Fruit fly (Drosophila melanogaster): ENCODE results near the gene Paf-AHalpha.

The Paf-AHalpha gene

DNA sequence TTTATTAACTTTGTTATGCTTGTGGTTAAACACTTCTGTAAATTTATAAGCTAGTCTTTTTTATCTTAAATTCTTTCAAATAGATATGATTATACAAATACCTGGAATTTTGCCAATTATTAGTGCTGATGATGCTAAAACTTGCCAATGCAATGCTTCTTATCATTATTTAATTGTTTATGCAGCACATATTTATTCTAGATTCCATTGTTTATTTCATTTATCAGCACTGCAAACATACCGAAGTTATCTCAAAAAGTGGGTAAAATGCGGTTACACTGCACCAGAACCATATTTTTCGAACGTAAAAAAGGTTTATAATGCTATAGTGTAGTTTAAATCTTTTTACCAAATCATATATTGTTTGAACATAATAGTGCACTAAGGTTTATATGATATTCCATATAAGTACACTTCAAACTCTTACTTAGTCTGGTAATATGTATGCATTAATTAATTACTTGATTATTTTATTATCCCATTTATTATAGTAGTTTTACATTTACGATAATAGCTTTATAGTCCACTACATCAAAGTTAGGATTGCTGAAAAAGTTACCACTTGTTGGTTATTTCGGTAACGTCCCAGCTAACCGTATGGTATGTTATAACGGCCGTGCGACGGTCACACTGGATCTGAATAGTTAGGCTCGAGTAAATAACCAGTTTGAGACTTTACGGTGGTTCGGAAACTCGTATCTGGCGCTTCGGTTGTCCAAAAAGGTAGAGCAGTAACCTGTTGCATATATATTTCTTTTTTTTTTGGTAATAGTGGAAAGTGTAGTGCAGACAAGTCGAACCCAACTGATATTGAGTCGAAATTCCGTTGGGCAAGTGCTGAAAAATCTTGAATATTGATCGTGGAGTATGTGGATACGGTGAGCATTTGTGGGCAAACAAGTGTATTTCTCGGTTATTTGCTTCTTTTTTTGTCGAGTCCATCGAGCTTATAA, 3.1 kb upstream of the Paf-AHalpha start, which contains the start of gene Rhp (continued):
- no peak for TF ChIP-seq net (GFP tag; optimal IDR thresholded peaks at IDR 0.05)
- peak; percentile 52 for TF ChIP-seq CG3919 (GFP tag; optimal IDR thresholded peaks at IDR 0.05)
- no peak for TF ChIP-seq CG15336 (GFP tag; IDR thresholded peaks at IDR 0.05)
- peak; percentile 79 for TF ChIP-seq CG6808 (GFP tag; optimal IDR thresholded peaks at IDR 0.05)
- TF ChIP-seq CG10631 (GFP tag; optimal IDR thresholded peaks at IDR 0.05) = peak; percentile 72
- TF ChIP-seq Ets21C (GFP tag; optimal IDR thresholded peaks at IDR 0.05) = no peak
- TF ChIP-seq CG11294 (GFP tag; IDR thresholded peaks at IDR 0.05) = no peak
- TF ChIP-seq dsx (GFP tag; optimal IDR thresholded peaks at IDR 0.05; ENCODE audit: poor library complexity, severe bottlenecking) = peak; percentile 47
- peak in 1 of 2 experiments; percentile 65 for TF ChIP-seq ss (GFP tag; optimal IDR thresholded peaks at IDR 0.05)
- no peak for TF ChIP-seq CG32006 (GFP tag; optimal IDR thresholded peaks at IDR 0.05)

DNA sequence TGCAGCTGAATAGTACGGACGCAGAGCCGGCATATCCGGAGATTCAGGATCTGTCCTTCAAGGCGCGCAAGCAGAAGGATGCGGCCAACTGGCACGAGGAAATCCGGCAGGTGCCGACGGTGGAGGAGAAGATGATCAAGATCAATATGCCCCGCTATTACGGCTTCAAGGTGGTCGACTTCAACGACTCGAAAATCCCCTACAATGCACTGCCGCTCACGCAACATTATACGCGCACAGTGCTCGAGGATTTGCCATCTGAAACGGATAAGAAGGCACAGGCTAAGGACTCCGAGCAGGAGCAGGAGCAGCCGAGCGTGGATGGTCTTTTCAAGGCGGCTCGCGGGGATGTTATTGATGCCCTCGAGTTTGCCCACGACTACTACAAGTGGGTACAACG, 859 bp upstream of the Paf-AHalpha start:
- TF ChIP-seq CG1621 (tag; optimal IDR thresholded peaks at IDR 0.05) (peak; percentile 11), Hr38 (GFP tag; optimal IDR thresholded peaks at IDR 0.05) (no peak)

DNA sequence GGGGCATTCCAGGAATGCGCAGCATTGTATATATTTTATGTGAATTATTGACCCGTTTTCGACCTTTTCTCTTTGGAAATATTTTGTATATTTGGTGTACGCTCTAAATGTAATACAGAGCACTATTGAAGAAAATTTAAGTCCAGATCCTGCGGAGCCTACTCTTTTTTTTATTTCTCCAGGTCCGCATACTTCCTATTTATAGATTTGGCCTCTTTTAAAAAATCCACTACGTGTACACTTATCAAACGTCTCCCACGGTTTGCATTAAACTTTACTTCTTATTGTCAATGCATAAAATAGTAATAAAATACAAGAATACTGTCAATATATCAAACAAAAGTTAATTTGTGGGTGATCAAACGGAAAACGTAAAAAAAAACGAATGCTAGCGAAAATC, 1.8 kb downstream of the Paf-AHalpha start, which contains the start of gene Efhc1.1:
TSS of gene Efhc1.1 (minus strand) at position 101 of the 400 bp plus-strand sequence.
- TF ChIP-seq pdm3 (GFP tag; optimal IDR thresholded peaks at IDR 0.05) (no peak), eg (GFP tag; IDR thresholded peaks at IDR 0.05) (no peak), CG11762 (GFP tag; optimal IDR thresholded peaks at IDR 0.05; ENCODE audit: insufficient read depth) (no peak)

DNA sequence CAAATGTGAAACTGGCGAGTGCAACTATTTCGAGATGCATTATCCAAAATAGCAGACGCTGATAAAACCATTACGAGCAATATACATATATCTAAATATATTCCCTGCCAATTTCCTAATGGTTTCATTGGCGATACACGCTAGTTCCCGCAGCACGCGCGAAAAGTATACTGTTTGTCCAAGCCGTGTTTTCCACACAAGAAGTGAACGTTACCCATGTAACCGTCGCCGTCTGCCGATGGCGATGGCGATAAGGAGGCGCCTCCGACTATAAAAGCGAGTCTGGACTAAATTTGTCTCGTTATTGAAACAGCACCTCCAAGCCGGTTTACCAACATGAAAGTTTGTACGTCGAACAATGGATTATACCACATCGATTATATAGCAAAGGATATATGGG, 6.5 kb downstream of the Paf-AHalpha start, which contains the start of gene CG43673:
TSS of gene CG43673 (plus strand) at position 301 of the 400 bp plus-strand sequence.
- TF ChIP-seq Sox15 (GFP tag; optimal IDR thresholded peaks at IDR 0.05) (no peak), CG6792 (GFP tag; optimal IDR thresholded peaks at IDR 0.05) (no peak), Ets96B (tag; optimal IDR thresholded peaks at IDR 0.05) (no peak), CG16779 (tag; optimal IDR thresholded peaks at IDR 0.05) (no peak), Lpt (GFP tag; optimal IDR thresholded peaks at IDR 0.05) (no peak), acj6 (GFP tag; optimal IDR thresholded peaks at IDR 0.05) (no peak), lz (GFP tag; optimal IDR thresholded peaks at IDR 0.05) (no peak), dac (GFP tag; optimal IDR thresholded peaks at IDR 0.05) (no peak), CG8632 (GFP tag; optimal IDR thresholded peaks at IDR 0.05) (no peak), CG34406 (GFP tag; optimal IDR thresholded peaks at IDR 0.05) (no peak), fd85E (GFP tag; optimal IDR thresholded peaks at IDR 0.05) (no peak), vri (GFP tag; optimal IDR thresholded peaks at IDR 0.05) (no peak), Eip93F (GFP tag; optimal IDR thresholded peaks at IDR 0.05) (no peak), CG6163 (GFP tag; IDR thresholded peaks at IDR 0.05) (no peak), Ets21C (GFP tag; optimal IDR thresholded peaks at IDR 0.05) (no peak)

DNA sequence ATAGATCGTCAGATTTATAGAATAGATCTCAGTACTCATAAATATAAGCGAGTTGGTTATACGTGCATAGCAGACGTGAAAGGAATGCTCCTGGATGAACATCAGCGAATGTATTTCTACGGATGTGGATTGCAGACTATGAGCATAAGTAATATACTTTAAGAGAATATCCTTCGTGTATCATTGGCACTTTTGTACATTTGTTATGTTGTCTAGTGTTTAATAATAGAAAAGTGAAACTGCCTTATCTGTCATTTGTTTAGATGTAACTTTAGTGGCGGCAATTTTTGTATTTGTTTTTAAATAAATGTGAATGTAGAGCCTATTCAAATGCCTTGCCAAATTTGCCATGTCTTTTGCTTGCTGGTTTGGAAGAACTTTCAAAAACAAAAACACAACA, 12.7 kb downstream of the Paf-AHalpha start, which contains the start of gene CG43672:
TSS of gene CG43672 (plus strand) at position 301 of the 400 bp plus-strand sequence.
- TF ChIP-seq Eip93F (GFP tag; optimal IDR thresholded peaks at IDR 0.05) (no peak), acj6 (GFP tag; optimal IDR thresholded peaks at IDR 0.05) (no peak), vri (GFP tag; optimal IDR thresholded peaks at IDR 0.05) (no peak), CG6854 (GFP tag; optimal IDR thresholded peaks at IDR 0.05) (no peak), Blimp-1 (GFP tag; optimal IDR thresholded peaks at IDR 0.05) (no peak), pdm3 (GFP tag; optimal IDR thresholded peaks at IDR 0.05) (no peak), OdsH (GFP tag; optimal IDR thresholded peaks at IDR 0.05) (no peak)
